Fruit fly (Drosophila melanogaster) whole organism: ENCODE data around the gene nAChRalpha6.

Source experiments
- EcR ChIP-seq, 2 experiments: fragments of >200 bp; optimal IDR thresholded peaks; 2 replicates each; lab custom pipeline; 2017; ENCODE audit warnings: missing biosample characterization in 2 of 2, missing genetic modification characterization in 2 of 2, missing genetic modification reagents in 2 of 2
- usp ChIP-seq: fragments of >200 bp; optimal IDR thresholded peaks from 2 replicates; lab custom pipeline; 2017; ENCODE audit warnings: missing biosample characterization, missing genetic modification characterization, mixed read lengths

- TF ChIP-seq usp (GFP tag; lab: Kevin White, UChicago) (no peak), EcR (GFP tag; optimal IDR thresholded peaks at IDR 0.05; lab: Kevin White, UChicago) (no peak)
These were observed 22.5 kb upstream of the nAChRalpha6 start, which contains the start of gene CG13124 for dm6 chr2L:9908468-9908967.
